Fruit fly (Drosophila melanogaster) whole organism, embryonic: ENCODE measurements around the gene Vps26.

Experiments used
- Abd-B ChIP-seq: fragments of 200-800 bp; sonication (Bioruptor generic); optimal IDR thresholded peaks from 2 replicates; lab custom pipeline; 2018; ENCODE audit warnings: missing biosample characterization, mild to moderate bottlenecking, missing genetic modification characterization, moderate library complexity
- Atf3 ChIP-seq: fragments of 200-800 bp; sonication (Bioruptor generic); optimal IDR thresholded peaks from 3 replicates; lab custom pipeline; 2016; ENCODE audit warnings: missing biosample characterization, missing genetic modification characterization
- B-H1 ChIP-seq: fragments of 200-800 bp; sonication (Bioruptor generic); IDR thresholded peaks from 3 replicates; pipeline ENCODE4 v1.3.6; 2022; ENCODE audit warnings: missing biosample characterization, missing genetic modification characterization
- BEAF-32 ChIP-seq: fragments of 200-800 bp; sonication (Bioruptor generic); optimal IDR thresholded peaks from 3 replicates; lab custom pipeline; 2017; ENCODE audit warnings: missing biosample characterization, missing genetic modification characterization, mild to moderate bottlenecking, moderate library complexity, missing genetic modification reagents
- Blimp-1 ChIP-seq: fragments of 200-800 bp; sonication (Bioruptor generic); optimal IDR thresholded peaks from 3 replicates; lab custom pipeline; 2018; ENCODE audit warnings: missing biosample characterization, missing genetic modification characterization, mild to moderate bottlenecking, moderate library complexity, missing genetic modification reagents
- CG11093 ChIP-seq: fragments of 200-800 bp; sonication (Bioruptor generic); IDR thresholded peaks from 3 replicates; pipeline ENCODE4 v1.3.6; 2022; ENCODE audit warnings: missing biosample characterization, missing genetic modification characterization
- CG12942 ChIP-seq: fragments of 200-800 bp; sonication (Bioruptor generic); optimal IDR thresholded peaks from 3 replicates; lab custom pipeline; 2016; ENCODE audit warnings: missing biosample characterization, missing genetic modification characterization
- CG15269 ChIP-seq: fragments of 200-800 bp; sonication (Bioruptor generic); optimal IDR thresholded peaks from 2 replicates; lab custom pipeline; 2018; ENCODE audit warnings: missing biosample characterization, mild to moderate bottlenecking, missing genetic modification characterization, moderate library complexity
- CG1529 ChIP-seq: fragments of 200-800 bp; sonication (Bioruptor generic); optimal IDR thresholded peaks from 3 replicates; lab custom pipeline; 2018; ENCODE audit warnings: missing biosample characterization, missing genetic modification characterization
- CG17385 ChIP-seq: fragments of 200-800 bp; sonication (Bioruptor generic); optimal IDR thresholded peaks from 3 replicates; lab custom pipeline; 2018; ENCODE audit warnings: missing biosample characterization, mild to moderate bottlenecking, missing genetic modification characterization
- CG18262 ChIP-seq: fragments of 200-800 bp; optimal IDR thresholded peaks from 3 replicates; lab custom pipeline; 2019; ENCODE audit warnings: missing biosample characterization, mild to moderate bottlenecking, missing genetic modification characterization, moderate library complexity
- CG2129 ChIP-seq: fragments of 200-800 bp; sonication (Bioruptor generic); IDR thresholded peaks from 2 replicates; pipeline ENCODE4 v1.3.6; 2022; ENCODE audit warnings: missing biosample characterization, missing genetic modification characterization; ENCODE audit not compliant: partially characterized antibody
- CG2712 ChIP-seq: fragments of 200-800 bp; optimal IDR thresholded peaks from 3 replicates; lab custom pipeline; 2019; ENCODE audit warnings: missing biosample characterization, mild to moderate bottlenecking, missing genetic modification characterization, moderate library complexity
- CG34376 ChIP-seq: fragments of 200-800 bp; sonication (Bioruptor generic); optimal IDR thresholded peaks from 2 replicates; lab custom pipeline; 2018; ENCODE audit warnings: missing biosample characterization, mild to moderate bottlenecking, missing genetic modification characterization
- CG6689 ChIP-seq: fragments of 200-800 bp; sonication (Bioruptor generic); IDR thresholded peaks from 2 replicates; pipeline ENCODE4 v1.3.6; 2022; ENCODE audit warnings: missing biosample characterization, missing genetic modification characterization
- CG9797 ChIP-seq: fragments of 200-800 bp; sonication (Bioruptor generic); optimal IDR thresholded peaks from 3 replicates; lab custom pipeline; 2018; ENCODE audit warnings: missing biosample characterization, mild to moderate bottlenecking, missing genetic modification characterization
- CHES-1-like ChIP-seq: fragments of 200-800 bp; sonication (Bioruptor generic); optimal IDR thresholded peaks from 2 replicates; lab custom pipeline; 2016; ENCODE audit warnings: missing biosample characterization, missing genetic modification characterization
- CrebB ChIP-seq: fragments of 200-800 bp; sonication (Bioruptor generic); optimal IDR thresholded peaks from 3 replicates; lab custom pipeline; 2018; ENCODE audit warnings: missing biosample characterization, mild to moderate bottlenecking, missing genetic modification characterization
- Dip2 ChIP-seq: fragments of 200-800 bp; sonication (Bioruptor generic); IDR thresholded peaks from 2 replicates; pipeline ENCODE4 v1.3.6; 2022; ENCODE audit warnings: missing biosample characterization, missing genetic modification characterization
- Dip3 ChIP-seq: fragments of 200-800 bp; sonication (Bioruptor generic); optimal IDR thresholded peaks from 3 replicates; lab custom pipeline; 2016; ENCODE audit warnings: missing biosample characterization, missing genetic modification characterization
- HLH4C ChIP-seq: fragments of 200-800 bp; sonication (Bioruptor generic); IDR thresholded peaks from 3 replicates; pipeline ENCODE4 v1.3.6; 2022; ENCODE audit warnings: missing biosample characterization, missing genetic modification characterization; ENCODE audit not compliant: partially characterized antibody
- Hand ChIP-seq: fragments of 200-800 bp; sonication (Bioruptor generic); optimal IDR thresholded peaks from 2 replicates; lab custom pipeline; 2017; ENCODE audit warnings: mild to moderate bottlenecking, missing biosample characterization, missing genetic modification reagents, missing genetic modification characterization
- Hr3 ChIP-seq: fragments of 200-800 bp; sonication (Bioruptor generic); optimal IDR thresholded peaks from 3 replicates; lab custom pipeline; 2016; ENCODE audit warnings: missing biosample characterization, missing genetic modification characterization
- Kr ChIP-seq: fragments of 200-800 bp; sonication (Bioruptor generic); optimal IDR thresholded peaks from 2 replicates; lab custom pipeline; 2017; ENCODE audit warnings: missing biosample characterization, mild to moderate bottlenecking, missing genetic modification characterization
- Ravus ChIP-seq: fragments of 200-800 bp; sonication (Bioruptor generic); IDR thresholded peaks from 2 replicates; pipeline ENCODE4 v1.3.6; 2022; ENCODE audit warnings: missing biosample characterization, missing genetic modification characterization
- Six4 ChIP-seq: fragments of 200-800 bp; sonication (Bioruptor generic); optimal IDR thresholded peaks from 2 replicates; lab custom pipeline; 2016; ENCODE audit warnings: missing biosample characterization, missing genetic modification characterization
- Spps ChIP-seq: fragments of 200-800 bp; sonication (Bioruptor generic); optimal IDR thresholded peaks from 2 replicates; lab custom pipeline; 2018; ENCODE audit warnings: missing biosample characterization, mild to moderate bottlenecking, missing genetic modification characterization
- TFAM ChIP-seq: fragments of 200-800 bp; sonication (Bioruptor generic); optimal IDR thresholded peaks from 2 replicates; lab custom pipeline; 2017; ENCODE audit warnings: missing biosample characterization, missing genetic modification characterization, inconsistent platforms
- Tbp ChIP-seq: fragments of >200 bp; optimal IDR thresholded peaks from 2 replicates; lab custom pipeline; 2018; ENCODE audit warnings: missing biosample characterization, missing genetic modification characterization
- Vsx1 ChIP-seq: fragments of 200-800 bp; sonication (Bioruptor generic); optimal IDR thresholded peaks from 2 replicates; lab custom pipeline; 2017; ENCODE audit warnings: missing biosample characterization, mild to moderate bottlenecking, missing genetic modification characterization, missing genetic modification reagents
- bigmax ChIP-seq: fragments of 200-800 bp; sonication (Bioruptor generic); optimal IDR thresholded peaks from 2 replicates; lab custom pipeline; 2018; ENCODE audit warnings: missing biosample characterization, mild to moderate bottlenecking, missing genetic modification characterization
- chinmo ChIP-seq: fragments of 200-800 bp; sonication (Bioruptor generic); IDR thresholded peaks from 4 replicates; pipeline ENCODE4 v1.3.6; 2022; ENCODE audit warnings: missing biosample characterization, missing genetic modification characterization; ENCODE audit not compliant: partially characterized antibody
- chn ChIP-seq: fragments of 200-800 bp; sonication (Bioruptor generic); optimal IDR thresholded peaks from 2 replicates; lab custom pipeline; 2016; ENCODE audit warnings: missing biosample characterization, missing genetic modification characterization
- da ChIP-seq: fragments of 200-800 bp; sonication (Bioruptor generic); optimal IDR thresholded peaks from 2 replicates; lab custom pipeline; 2016; ENCODE audit warnings: missing biosample characterization, missing genetic modification characterization
- eve ChIP-seq, 2 experiments: fragments of >200 bp; optimal IDR thresholded peaks; 2 replicates each; lab custom pipeline; 2017; ENCODE audit warnings: missing biosample characterization in 2 of 2, missing genetic modification characterization in 2 of 2
- fd64A ChIP-seq: fragments of 200-800 bp; sonication (Bioruptor generic); optimal IDR thresholded peaks from 3 replicates; lab custom pipeline; 2018; ENCODE audit warnings: missing biosample characterization, mild to moderate bottlenecking, missing genetic modification characterization
- gcm ChIP-seq: fragments of 200-800 bp; sonication (Bioruptor generic); optimal IDR thresholded peaks from 2 replicates; lab custom pipeline; 2019; ENCODE audit warnings: missing biosample characterization, mild to moderate bottlenecking, missing genetic modification characterization, moderate library complexity
- gcm2 ChIP-seq: fragments of 200-800 bp; sonication (Bioruptor generic); optimal IDR thresholded peaks from 2 replicates; lab custom pipeline; 2016; ENCODE audit warnings: missing biosample characterization, missing genetic modification characterization
- gro ChIP-seq: fragments of 200-800 bp; sonication (Bioruptor generic); optimal IDR thresholded peaks from 2 replicates; lab custom pipeline; 2016; ENCODE audit warnings: missing biosample characterization, missing genetic modification characterization
- gsb-n ChIP-seq: fragments of 200-800 bp; sonication (Bioruptor generic); optimal IDR thresholded peaks from 3 replicates; lab custom pipeline; 2018; ENCODE audit warnings: missing biosample characterization, mild to moderate bottlenecking, missing genetic modification characterization
- inv ChIP-seq: fragments of 200-800 bp; sonication (Bioruptor generic); IDR thresholded peaks from 2 replicates; pipeline ENCODE4 v1.3.6; 2022; ENCODE audit warnings: missing biosample characterization, missing genetic modification characterization; ENCODE audit not compliant: partially characterized antibody
- lov ChIP-seq, 2 experiments: fragments of 200-800 bp in 1 of 2; fragments of >200 bp in 1 of 2; sonication (Bioruptor generic) in 1 of 2; IDR thresholded peaks in 1 of 2; optimal IDR thresholded peaks in 1 of 2; 2 replicates in 1 of 2; 3 replicates in 1 of 2; pipeline versions ENCODE4 v1.3.6 to Lab custom; 2017 to 2022; ENCODE audit warnings: missing biosample characterization in 1 of 2, missing genetic modification characterization in 1 of 2
- p53 ChIP-seq: fragments of 200-800 bp; sonication (Bioruptor generic); optimal IDR thresholded peaks from 2 replicates; lab custom pipeline; 2016; ENCODE audit warnings: missing biosample characterization, missing genetic modification characterization
- repo ChIP-seq: fragments of 200-800 bp; sonication (Bioruptor generic); optimal IDR thresholded peaks from 2 replicates; lab custom pipeline; 2016; ENCODE audit warnings: missing biosample characterization, missing genetic modification characterization
- run ChIP-seq: fragments of 200-800 bp; sonication (Bioruptor generic); optimal IDR thresholded peaks from 3 replicates; lab custom pipeline; 2018; ENCODE audit warnings: missing biosample characterization, mild to moderate bottlenecking, missing genetic modification characterization
- salm ChIP-seq: fragments of 200-800 bp; sonication (Bioruptor generic); optimal IDR thresholded peaks from 2 replicates; lab custom pipeline; 2018; ENCODE audit warnings: missing biosample characterization, mild to moderate bottlenecking, missing genetic modification characterization
- sens-2 ChIP-seq: fragments of 200-800 bp; sonication (Bioruptor generic); IDR thresholded peaks from 2 replicates; pipeline ENCODE4 v1.3.6; 2022; ENCODE audit warnings: missing biosample characterization, missing genetic modification characterization
- tin ChIP-seq: fragments of 200-800 bp; sonication (Bioruptor generic); optimal IDR thresholded peaks from 3 replicates; lab custom pipeline; 2016; ENCODE audit warnings: missing biosample characterization, missing genetic modification characterization
- vfl ChIP-seq: fragments of 200-800 bp; sonication (Bioruptor generic); optimal IDR thresholded peaks from 2 replicates; lab custom pipeline; 2016; ENCODE audit warnings: missing biosample characterization, missing genetic modification characterization
- z ChIP-seq: fragments of 200-800 bp; sonication (Bioruptor generic); IDR thresholded peaks from 3 replicates; pipeline ENCODE4 v1.3.6; 2022; ENCODE audit warnings: missing biosample characterization, missing genetic modification characterization

Vps26 gene

dm6 chrX:1879606-1880110 lies 6.0 kb downstream of the Vps26 start, which contains the start of gene CG14818 (continued):
- TF ChIP-seq Vsx1 (GFP tag; lab: Kevin White, UChicago): no peak
- peak; percentile 52 for TF ChIP-seq repo (GFP tag; lab: Kevin White, UChicago)
- TF ChIP-seq CG18262 (tag; lab: Kevin White, UChicago): peak; percentile 19
- TF ChIP-seq Ravus (GFP tag; lab: Robert Waterston, UW): no peak; the same call in 1 of the 2 replicates
- no peak for TF ChIP-seq Kr (GFP tag; lab: Kevin White, UChicago)
- peak; percentile 67 for TF ChIP-seq CG15269
- TF ChIP-seq Hand (GFP tag; lab: Kevin White, UChicago): peak; percentile 48
- TF ChIP-seq Abd-B (GFP tag; lab: Kevin White, UChicago): peak; percentile 79
- no peak for TF ChIP-seq bigmax (GFP tag; lab: Kevin White, UChicago)
- TF ChIP-seq salm (tag; lab: Kevin White, UChicago): no peak
- TF ChIP-seq CG9797 (GFP tag; lab: Kevin White, UChicago): no peak
- no peak for TF ChIP-seq Dip2
- 0 out of 3 replicates have a peak, but pooled peaks have one; percentile 41 for TF ChIP-seq CG11093 (GFP tag; lab: Robert Waterston, UW)
- peak; percentile 80 for TF ChIP-seq HLH4C (GFP tag; lab: Robert Waterston, UW)
- TF ChIP-seq CrebB: no peak
- TF ChIP-seq Blimp-1 (GFP tag; lab: Kevin White, UChicago): no peak
- TF ChIP-seq p53: no peak
- TF ChIP-seq chn: peak; percentile 53
- TF ChIP-seq lov (optimal IDR thresholded peaks at IDR 0.05; lab: Kevin White, UChicago): no peak
- no peak for TF ChIP-seq lov (GFP tag; IDR thresholded peaks at IDR 0.05; lab: Robert Waterston, UW)
- peak; percentile 30 for TF ChIP-seq CG2712 (tag; lab: Kevin White, UChicago)
- peak; percentile 83 for TF ChIP-seq BEAF-32
- TF ChIP-seq inv (GFP tag; lab: Robert Waterston, UW): peak; percentile 81
- peak; percentile 36 for TF ChIP-seq CG12942
- peak; percentile 65 for TF ChIP-seq CHES-1-like (GFP tag; lab: Kevin White, UChicago)
- TF ChIP-seq gcm (GFP tag; lab: Kevin White, UChicago): peak; percentile 23
- TF ChIP-seq sens-2 (GFP tag; lab: Robert Waterston, UW): peak; percentile 40; the same call in 1 of the 2 replicates
- no peak for TF ChIP-seq TFAM (GFP tag; lab: Kevin White, UChicago)
- no peak for TF ChIP-seq Tbp (GFP tag; lab: Kevin White, UChicago)
- TF ChIP-seq eve (GFP tag; optimal IDR thresholded peaks at IDR 0.05; lab: Kevin White, UChicago): peak in 1 of 2 experiments; percentile 13
- peak; percentile 20 for TF ChIP-seq Hr3 (GFP tag; lab: Kevin White, UChicago)
- peak; percentile 71; the same call in 1 of the 4 replicates for TF ChIP-seq chinmo
- TF ChIP-seq Atf3 (GFP tag; lab: Kevin White, UChicago): peak; percentile 46
- TF ChIP-seq CG34376 (GFP tag; lab: Kevin White, UChicago): peak; percentile 30
- TF ChIP-seq gsb-n (tag; lab: Kevin White, UChicago): no peak
- no peak for TF ChIP-seq fd64A (GFP tag; lab: Kevin White, UChicago)
- TF ChIP-seq CG17385 (GFP tag; lab: Kevin White, UChicago): peak; percentile 53
- TF ChIP-seq B-H1 (GFP tag; lab: Robert Waterston, UW): peak; percentile 28; the same call in 1 of the 3 replicates
- TF ChIP-seq z: no peak
- TF ChIP-seq run (tag; lab: Kevin White, UChicago): no peak
- TF ChIP-seq da (GFP tag; lab: Kevin White, UChicago): no peak
- TF ChIP-seq CG6689 (GFP tag; lab: Robert Waterston, UW): peak; percentile 56
- peak; percentile 87 for TF ChIP-seq CG2129 (GFP tag; lab: Robert Waterston, UW)
- TF ChIP-seq Spps (tag; lab: Kevin White, UChicago): no peak
- TF ChIP-seq Six4 (GFP tag; lab: Kevin White, UChicago): peak; percentile 15
- no peak for TF ChIP-seq CG1529 (GFP tag; lab: Kevin White, UChicago)
- peak; percentile 43 for TF ChIP-seq vfl (GFP tag; lab: Kevin White, UChicago)
- TF ChIP-seq gcm2 (GFP tag; lab: Kevin White, UChicago): peak; percentile 6
- TF ChIP-seq Dip3: peak; percentile 47
- TF ChIP-seq tin (GFP tag; lab: Kevin White, UChicago): peak; percentile 49
- peak; percentile 42 for TF ChIP-seq gro (GFP tag; lab: Kevin White, UChicago)
